Fruit fly (Drosophila melanogaster): ENCODE measurements around the gene CG43386.

CG43386 gene

DNA sequence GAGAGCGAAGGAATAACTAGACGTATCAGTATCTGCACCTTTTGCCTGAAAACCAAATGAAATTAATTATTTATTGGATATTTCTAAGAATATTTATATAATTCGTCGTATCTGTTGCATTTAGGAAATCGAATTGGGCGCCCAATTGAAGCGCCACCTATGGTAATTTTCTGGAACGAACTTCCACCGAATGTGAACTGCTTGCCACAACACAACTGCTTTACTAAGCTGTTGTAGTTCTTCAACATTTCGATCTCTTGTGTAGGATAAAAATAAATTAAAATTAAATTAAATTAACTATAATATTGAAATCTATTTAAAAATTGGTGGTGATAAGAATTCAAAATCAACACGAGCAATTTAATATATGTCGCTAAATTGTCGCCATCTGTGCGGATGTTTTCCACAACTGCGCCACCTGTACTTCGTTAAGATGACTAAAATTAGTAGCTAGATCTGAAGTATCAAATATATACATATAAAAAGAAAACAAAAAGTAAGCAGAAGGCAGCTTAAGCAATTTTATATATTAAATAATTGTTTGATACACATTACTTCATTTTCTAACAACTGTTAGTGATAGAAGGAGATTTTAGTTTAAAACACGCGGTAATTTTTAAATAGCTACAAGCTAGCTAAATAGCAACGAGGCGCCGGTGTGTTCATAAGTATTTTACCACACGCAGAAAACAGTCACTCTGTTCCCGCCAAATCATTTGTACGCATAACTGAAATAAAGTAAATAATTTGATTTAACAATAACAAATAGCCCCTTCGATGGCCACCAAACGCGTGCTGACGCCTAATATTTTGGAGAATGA lies 32.8 kb upstream of the CG43386 start, which contains the start of gene Dna2 (continued):
- no peak for TF ChIP-seq gsb (GFP tag; IDR thresholded peaks at IDR 0.05)
- no peak for TF ChIP-seq cad (GFP tag; optimal IDR thresholded peaks at IDR 0.05)
- TF ChIP-seq CG13624 (GFP tag; optimal IDR thresholded peaks at IDR 0.05), result no peak
- no peak for TF ChIP-seq CG7928 (GFP tag; optimal IDR thresholded peaks at IDR 0.05)
- TF ChIP-seq Lhr (GFP tag; optimal IDR thresholded peaks at IDR 0.05), result peak; percentile 18
- TF ChIP-seq sisA (GFP tag; IDR thresholded peaks at IDR 0.05), result peak; percentile 48
- TF ChIP-seq CG1602 (GFP tag; optimal IDR thresholded peaks at IDR 0.05), result peak; percentile 24
- TF ChIP-seq dpn (GFP tag; optimal IDR thresholded peaks at IDR 0.05), result peak in 1 of 2 experiments; percentile 13
- no peak for TF ChIP-seq CG6683 (GFP tag; optimal IDR thresholded peaks at IDR 0.05)
- TF ChIP-seq Dref (GFP tag; IDR thresholded peaks at IDR 0.05), result no peak

DNA sequence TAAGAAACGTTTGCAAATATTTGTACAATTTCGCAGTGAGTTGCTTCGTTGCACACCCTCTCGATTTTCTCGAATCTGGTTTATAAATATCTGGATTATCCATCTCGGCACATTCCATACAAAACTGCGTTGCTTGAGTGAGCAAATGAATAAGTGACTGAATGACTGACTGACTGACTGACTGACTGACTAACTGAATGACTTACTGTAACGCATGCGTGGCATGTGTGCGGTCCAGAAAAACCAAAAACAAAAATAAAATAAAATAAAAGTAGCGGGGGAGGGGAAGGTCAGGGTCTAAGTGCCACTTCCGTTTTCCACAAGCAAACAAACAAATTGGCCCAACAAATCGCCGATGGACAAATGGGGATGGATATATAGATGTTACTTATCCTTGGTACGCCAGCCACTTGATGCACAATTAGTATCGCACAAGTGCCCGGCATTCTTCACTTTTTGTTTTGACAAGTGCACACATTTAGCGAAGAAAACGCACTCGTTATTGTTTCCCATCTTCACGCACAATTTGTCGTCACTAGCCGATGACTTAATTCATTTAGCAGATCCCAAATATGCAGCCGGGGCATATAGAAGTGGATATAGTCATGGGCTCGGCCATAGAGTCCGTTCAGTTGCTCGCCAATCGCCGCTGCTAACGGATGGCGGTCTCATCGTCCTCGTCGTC lies 31.5 kb upstream of the CG43386 start, which contains the start of gene CG33557:
Gene CG33557, plus strand, starts transcription at position 635 of the 685 bp plus-strand sequence.
- TF ChIP-seq dm (GFP tag; optimal IDR thresholded peaks at IDR 0.05) (no peak), sd (tag; optimal IDR thresholded peaks at IDR 0.05) (no peak), sim (GFP tag; IDR thresholded peaks at IDR 0.05) (no peak), Six4 (GFP tag; optimal IDR thresholded peaks at IDR 0.05) (no peak), pb (GFP tag; optimal IDR thresholded peaks at IDR 0.05) (no peak), Optix (GFP tag; IDR thresholded peaks at IDR 0.05) (no peak), CG13287 (GFP tag; IDR thresholded peaks at IDR 0.05; ENCODE audit: partially characterized antibody) (no peak), CG10959 (GFP tag; IDR thresholded peaks at IDR 0.05) (no peak), CG8281 (tag; optimal IDR thresholded peaks at IDR 0.05) (peak; percentile 96), Ets65A (GFP tag) (peak; percentile 77), CG6765 (GFP tag; optimal IDR thresholded peaks at IDR 0.05) (no peak), chif (GFP tag; optimal IDR thresholded peaks at IDR 0.05) (no peak), pfk (GFP tag; optimal IDR thresholded peaks at IDR 0.05) (no peak), Gug (GFP tag; IDR thresholded peaks at IDR 0.05) (no peak), Ptx1 (GFP tag; IDR thresholded peaks at IDR 0.05) (no peak), twi (tag; optimal IDR thresholded peaks at IDR 0.05) (peak; percentile 85), disco-r (GFP tag; optimal IDR thresholded peaks at IDR 0.05) (no peak), CG15479 (GFP tag; optimal IDR thresholded peaks at IDR 0.05) (no peak), Opbp (GFP tag; IDR thresholded peaks at IDR 0.05; ENCODE audit: partially characterized antibody) (no peak)

DNA sequence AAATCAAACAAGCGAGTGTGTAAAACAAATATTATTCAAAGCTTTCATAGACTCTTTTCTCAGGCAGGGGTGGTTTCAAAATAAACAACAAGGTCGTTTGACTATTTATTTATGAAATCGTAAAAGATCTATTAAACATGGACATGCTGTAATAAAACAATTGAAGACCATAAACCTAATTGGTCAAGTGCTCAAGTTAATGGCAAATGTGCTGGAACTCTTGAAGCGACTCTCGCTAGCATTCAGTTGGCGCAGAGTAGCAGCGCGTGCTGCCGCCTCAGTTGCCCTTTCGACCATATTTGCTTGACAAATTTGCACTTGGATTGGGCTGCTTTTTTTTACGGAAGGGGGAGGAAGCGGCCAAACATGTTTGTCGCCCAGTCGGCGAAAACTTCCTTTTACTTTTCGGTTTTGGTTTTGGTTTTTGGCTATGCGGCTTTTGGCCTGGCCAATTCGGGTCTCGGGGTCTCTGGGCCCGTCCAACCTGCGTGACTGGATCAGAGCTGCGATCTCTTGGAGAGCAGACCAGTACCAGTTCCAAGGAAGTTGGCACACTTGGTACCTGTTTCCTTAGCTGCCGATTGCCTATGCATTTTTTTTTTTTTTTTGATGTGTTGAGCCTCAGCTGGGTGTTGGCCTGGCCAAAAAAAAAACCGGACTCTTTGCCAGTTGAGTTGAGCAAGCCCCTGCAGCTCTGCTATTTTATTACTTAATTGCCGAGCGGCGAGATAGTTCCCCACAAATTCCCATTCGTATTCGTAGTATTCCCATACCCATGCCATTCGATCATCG lies 16.4 kb upstream of the CG43386 start:
- TF ChIP-seq bab2 (GFP tag; optimal IDR thresholded peaks at IDR 0.05) (peak; percentile 4), CG15514 (GFP tag; optimal IDR thresholded peaks at IDR 0.05) (no peak), ato (GFP tag; IDR thresholded peaks at IDR 0.05; ENCODE audit: partially characterized antibody) (no peak), Spps (tag; optimal IDR thresholded peaks at IDR 0.05) (no peak), btn (GFP tag; optimal IDR thresholded peaks at IDR 0.05) (no peak), CG12104 (GFP tag; optimal IDR thresholded peaks at IDR 0.05) (no peak), CG10147 (GFP tag; optimal IDR thresholded peaks at IDR 0.05) (no peak), ftz-f1 (GFP tag; optimal IDR thresholded peaks at IDR 0.05) (no peak), cg (GFP tag; optimal IDR thresholded peaks at IDR 0.05) (no peak), hbn (GFP tag; IDR thresholded peaks at IDR 0.05; ENCODE audit: partially characterized antibody) (no peak), tna (GFP tag; IDR thresholded peaks at IDR 0.05; ENCODE audit: partially characterized antibody) (no peak), CG4404 (GFP tag; IDR thresholded peaks at IDR 0.05) (no peak), NK7.1 (GFP tag; optimal IDR thresholded peaks at IDR 0.05) (no peak), CG17568 (GFP tag; optimal IDR thresholded peaks at IDR 0.05) (no peak), Dbx (GFP tag; IDR thresholded peaks at IDR 0.05) (no peak), sens (GFP tag) (no peak), CG16815 (GFP tag; optimal IDR thresholded peaks at IDR 0.05) (no peak)
